Worm (Caenorhabditis elegans): ENCODE measurements around the gene mig-2.
A peak's percentile ranks its signal among the peaks of the same experiment; 100 is the strongest.

The mig-2 gene

DNA sequence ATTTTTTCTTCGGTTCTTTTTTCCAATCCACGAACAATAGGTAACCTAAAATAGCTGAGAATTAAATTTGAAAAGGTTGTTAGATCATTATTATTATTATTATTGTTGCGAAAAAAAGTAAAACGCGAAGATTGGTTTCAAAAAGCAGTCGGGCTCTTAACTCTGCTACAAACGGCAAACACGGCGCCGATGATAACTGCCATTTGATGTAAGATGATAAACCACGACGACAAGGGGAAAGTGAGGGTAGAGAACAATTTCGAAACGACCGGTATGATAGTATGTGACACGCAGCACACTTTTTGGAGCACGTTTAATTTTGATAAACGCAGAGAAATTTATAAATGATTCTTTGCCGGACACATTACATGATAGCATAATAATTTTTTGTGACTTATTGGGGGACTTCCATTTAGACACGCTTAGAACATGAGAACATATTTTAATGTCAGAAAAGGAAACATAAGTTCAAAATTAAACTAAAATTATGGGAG lies 29.3 kb upstream of the mig-2 start, which contains the start of gene hpo-34 (continued):
- no peak for TF ChIP-seq lin-15B (tag; optimal IDR thresholded peaks at IDR 0.05)
- TF ChIP-seq nhr-237 (tag; optimal IDR thresholded peaks at IDR 0.05): no peak
- TF ChIP-seq lin-38 (GFP tag; IDR thresholded peaks at IDR 0.05): no peak
- TF ChIP-seq spr-1 (tag; optimal IDR thresholded peaks at IDR 0.05): no peak

DNA sequence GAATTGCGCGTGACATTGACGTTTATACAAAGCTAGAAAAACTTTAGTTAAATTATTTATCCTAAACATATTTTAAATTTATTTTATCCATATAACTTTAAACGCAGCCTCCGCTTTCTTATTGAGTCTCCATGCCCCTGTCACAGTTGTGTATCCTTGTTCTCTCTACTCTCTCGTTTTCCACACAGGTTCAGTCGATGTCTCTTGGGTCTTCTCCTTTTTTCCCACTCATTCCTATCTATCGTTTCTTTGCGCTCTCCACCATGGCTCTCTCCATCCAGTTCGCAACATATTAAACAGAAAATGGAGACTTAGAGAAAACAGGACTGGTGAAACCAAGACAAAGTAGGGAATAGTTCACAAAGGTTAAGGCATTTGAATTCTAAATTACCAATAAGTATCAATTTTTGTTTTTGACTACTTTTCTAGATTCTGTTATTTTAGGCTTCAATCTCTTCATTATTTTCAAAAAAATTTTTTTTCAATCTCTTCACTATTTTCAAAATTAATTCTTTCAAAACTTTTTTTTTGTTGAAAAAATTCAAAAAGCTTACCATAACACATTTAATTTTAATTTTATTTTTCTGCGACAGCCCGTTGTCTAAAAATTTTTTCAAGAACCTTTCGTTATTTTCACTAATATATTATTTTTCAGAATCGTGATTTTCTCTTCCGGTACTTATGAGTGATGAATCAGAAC lies 26.2 kb upstream of the mig-2 start, which contains the start of gene sdc-2:
Gene sdc-2 (plus strand): TSS at position 650 of the 700 bp plus-strand sequence.
- peak in 1 of 2 experiments; percentile 36 for TF ChIP-seq hif-1 (tag; optimal IDR thresholded peaks at IDR 0.05)
- no peak for TF ChIP-seq D1046.2 (GFP tag; IDR thresholded peaks at IDR 0.05)
- TF ChIP-seq nhr-76 (tag; optimal IDR thresholded peaks at IDR 0.05): no peak
- peak; percentile 97 for TF ChIP-seq aha-1 (tag)
- no peak for TF ChIP-seq lin-38 (GFP tag; IDR thresholded peaks at IDR 0.05)
- no peak for TF ChIP-seq sdz-12 (GFP tag; optimal IDR thresholded peaks at IDR 0.05)
- no peak for TF ChIP-seq lin-1 (GFP tag; IDR thresholded peaks at IDR 0.05)
- no peak; the same call in none of the 2 replicates for TF ChIP-seq pha-4 (GFP tag; IDR thresholded peaks at IDR 0.05)
- peak; percentile 83 for TF ChIP-seq pha-4 (tag; optimal IDR thresholded peaks at IDR 0.05)
- TF ChIP-seq mep-1 (tag; optimal IDR thresholded peaks at IDR 0.05): peak; percentile 97
- TF ChIP-seq daf-16 (GFP tag; optimal IDR thresholded peaks at IDR 0.05): peak in 1 of 2 experiments; percentile 82
- peak; percentile 87 for TF ChIP-seq daf-16 (tag; optimal IDR thresholded peaks at IDR 0.05)
- no peak for TF ChIP-seq madf-5 (GFP tag; IDR thresholded peaks at IDR 0.05)
- no peak for TF ChIP-seq zag-1 (tag; optimal IDR thresholded peaks at IDR 0.05)
- peak; percentile 87 for TF ChIP-seq duxl-1 (tag; optimal IDR thresholded peaks at IDR 0.05; ENCODE audit: poor library complexity)
- TF ChIP-seq skn-1 (tag; optimal IDR thresholded peaks at IDR 0.05): no peak
- TF ChIP-seq unc-62 (GFP tag; optimal IDR thresholded peaks at IDR 0.05 in 1 of 2): peak in 1 of 2 experiments; percentile 98
- no peak for TF ChIP-seq unc-62 (tag; optimal IDR thresholded peaks at IDR 0.05)
- TF ChIP-seq jun-1 (tag; optimal IDR thresholded peaks at IDR 0.05): peak; percentile 50
- no peak for TF ChIP-seq Y75B8A.6 (GFP tag; IDR thresholded peaks at IDR 0.05)
- TF ChIP-seq ctbp-1 (GFP tag; IDR thresholded peaks at IDR 0.05): peak; percentile 53; the same call in 1 of the 2 replicates
- TF ChIP-seq ces-1 (GFP tag; optimal IDR thresholded peaks at IDR 0.05): no peak
- no peak for TF ChIP-seq R02D3.7 (tag; optimal IDR thresholded peaks at IDR 0.05)
- TF ChIP-seq nhr-48 (tag; optimal IDR thresholded peaks at IDR 0.05): no peak
- peak; percentile 94 for TF ChIP-seq dve-1 (tag; optimal IDR thresholded peaks at IDR 0.05; ENCODE audit: insufficient read depth)
- peak; percentile 48; the same call in 1 of the 2 replicates for TF ChIP-seq arid-1 (GFP tag; conservative IDR thresholded peaks at IDR 0.05)
- TF ChIP-seq unc-130 (GFP tag; optimal IDR thresholded peaks at IDR 0.05): no peak
- TF ChIP-seq lin-13 (GFP tag; optimal IDR thresholded peaks at IDR 0.05): peak; percentile 79
- TF ChIP-seq daf-8 (GFP tag; IDR thresholded peaks at IDR 0.05): no peak
- no peak for TF ChIP-seq F44E2.7 (GFP tag; IDR thresholded peaks at IDR 0.05)
- peak; percentile 91 for TF ChIP-seq nhr-102 (tag; optimal IDR thresholded peaks at IDR 0.05)
- no peak for TF ChIP-seq cey-2 (tag; optimal IDR thresholded peaks at IDR 0.05; ENCODE audit: borderline replicate concordance, insufficient read depth)
- TF ChIP-seq daf-12 (tag; optimal IDR thresholded peaks at IDR 0.05): no peak
- no peak for TF ChIP-seq mdt-29 (GFP tag; IDR thresholded peaks at IDR 0.05)
- TF ChIP-seq egl-43 (GFP tag; IDR thresholded peaks at IDR 0.05): no peak
- peak; percentile 75 for TF ChIP-seq nhr-11 (tag; optimal IDR thresholded peaks at IDR 0.05)
- TF ChIP-seq zfp-3 (GFP tag; conservative IDR thresholded peaks at IDR 0.05): no peak
- TF ChIP-seq aly-2 (tag; optimal IDR thresholded peaks at IDR 0.05): no peak
- peak; percentile 63 for TF ChIP-seq zip-2 (tag; optimal IDR thresholded peaks at IDR 0.05)
- no peak for TF ChIP-seq gei-8 (GFP tag; optimal IDR thresholded peaks at IDR 0.05)
- no peak for TF ChIP-seq F49E8.2 (tag; optimal IDR thresholded peaks at IDR 0.05; ENCODE audit: borderline replicate concordance)
- no peak for TF ChIP-seq ceh-62 (tag; optimal IDR thresholded peaks at IDR 0.05)
- peak; percentile 53; the same call in 1 of the 2 replicates for TF ChIP-seq vab-7 (GFP tag; IDR thresholded peaks at IDR 0.05)
- no peak for TF ChIP-seq lin-15B (tag; optimal IDR thresholded peaks at IDR 0.05)
- no peak for TF ChIP-seq ceh-32 (tag; optimal IDR thresholded peaks at IDR 0.05; ENCODE audit: poor library complexity)
- peak; percentile 87 for TF ChIP-seq hlh-11 (tag; optimal IDR thresholded peaks at IDR 0.05)
